Fruit fly (Drosophila melanogaster) whole organism, wandering third instar larva: Measurements from ENCODE around the gene CG14627.

Experiments
- CG32264 ChIP-seq: fragments of 200-800 bp; sonication (Bioruptor generic); optimal IDR thresholded peaks from 2 replicates; lab custom pipeline; 2016; ENCODE audit warnings: missing biosample characterization, missing genetic modification characterization
- CG9705 ChIP-seq: fragments of 200-800 bp; sonication (Bioruptor generic); optimal IDR thresholded peaks from 2 replicates; lab custom pipeline; 2018; ENCODE audit warnings: missing biosample characterization, mild to moderate bottlenecking, missing genetic modification characterization
- CrebA ChIP-seq: fragments of 200-800 bp; sonication (Bioruptor generic); optimal IDR thresholded peaks from 2 replicates; lab custom pipeline; 2016; ENCODE audit warnings: missing biosample characterization, mild to moderate bottlenecking, missing genetic modification characterization, borderline replicate concordance
- Dfd ChIP-seq: fragments of >200 bp; optimal IDR thresholded peaks from 2 replicates; lab custom pipeline; 2017; ENCODE audit warnings: missing biosample characterization, missing genetic modification characterization
- Dif ChIP-seq: fragments of 200-275, 200-300 bp; sonication (Bioruptor generic); optimal IDR thresholded peaks from 2 replicates; lab custom pipeline; 2018; ENCODE audit warnings: missing biosample characterization, missing genetic modification characterization; ENCODE audit not compliant: partially characterized antibody
- GATAd ChIP-seq: sonication (Bioruptor generic); optimal IDR thresholded peaks from 2 replicates; lab custom pipeline; 2016; ENCODE audit warnings: missing biosample characterization, missing genetic modification characterization
- HLH106 ChIP-seq: fragments of 200-800 bp; optimal IDR thresholded peaks from 3 replicates; lab custom pipeline; 2019; ENCODE audit warnings: missing biosample characterization, mild to moderate bottlenecking, missing genetic modification characterization, moderate library complexity
- Hnf4 ChIP-seq: fragments of 200-800 bp; sonication (Bioruptor generic); optimal IDR thresholded peaks from 2 replicates; lab custom pipeline; 2016; ENCODE audit warnings: missing biosample characterization, mild to moderate bottlenecking, missing genetic modification characterization
- Hr78 ChIP-seq: fragments of >200 bp; optimal IDR thresholded peaks from 2 replicates; lab custom pipeline; 2017; ENCODE audit warnings: missing biosample characterization, missing genetic modification characterization
- Hr83 ChIP-seq: fragments of 200-300 bp; sonication (Bioruptor generic); optimal IDR thresholded peaks from 2 replicates; lab custom pipeline; 2016; ENCODE audit warnings: missing biosample characterization, mild to moderate bottlenecking, missing genetic modification characterization, moderate library complexity; ENCODE audit not compliant: poor library complexity, severe bottlenecking
- Mio ChIP-seq: sonication (Bioruptor generic); optimal IDR thresholded peaks from 2 replicates; lab custom pipeline; 2016; ENCODE audit warnings: missing biosample characterization, missing genetic modification characterization
- Myc ChIP-seq: fragments of >200 bp; optimal IDR thresholded peaks from 2 replicates; lab custom pipeline; 2017
- OdsH ChIP-seq: fragments of 200-800 bp; sonication (Bioruptor generic); optimal IDR thresholded peaks from 2 replicates; lab custom pipeline; 2016; ENCODE audit warnings: missing biosample characterization, mild to moderate bottlenecking, missing genetic modification characterization
- Sp1 ChIP-seq: fragments of 200-800 bp; sonication (Bioruptor generic); optimal IDR thresholded peaks from 3 replicates; lab custom pipeline; 2019; ENCODE audit warnings: missing biosample characterization, mild to moderate bottlenecking, missing genetic modification characterization, moderate library complexity
- Vsx2 ChIP-seq: fragments of 200-300, 225-300 bp; sonication (Bioruptor generic); optimal IDR thresholded peaks from 2 replicates; lab custom pipeline; 2018; ENCODE audit warnings: missing biosample characterization, missing genetic modification characterization; ENCODE audit not compliant: partially characterized antibody
- br ChIP-seq: fragments of 200-800 bp; sonication (Bioruptor generic); optimal IDR thresholded peaks from 2 replicates; lab custom pipeline; 2016; ENCODE audit warnings: missing biosample characterization, missing genetic modification characterization
- brk ChIP-seq: fragments of 200-800 bp; sonication (Bioruptor generic); optimal IDR thresholded peaks from 2 replicates; lab custom pipeline; 2016; ENCODE audit warnings: missing biosample characterization, mild to moderate bottlenecking, missing genetic modification characterization
- dl ChIP-seq, 2 experiments: fragments of 175-275, 200-275 bp in 1 of 2; fragments of 200-275 bp in 1 of 2; sonication (Bioruptor generic); optimal IDR thresholded peaks; lab custom pipeline; 2018; ENCODE audit warnings: mild to moderate bottlenecking in 2 of 2, missing biosample characterization in 2 of 2, missing genetic modification characterization in 2 of 2, moderate library complexity in 2 of 2; ENCODE audit not compliant: partially characterized antibody in 2 of 2, insufficient read depth in 1 of 2
- dmrt93B ChIP-seq: fragments of 200-800 bp; sonication (Bioruptor generic); optimal IDR thresholded peaks from 2 replicates; lab custom pipeline; 2018; ENCODE audit warnings: missing biosample characterization, mild to moderate bottlenecking, missing genetic modification characterization
- ey ChIP-seq: fragments of 200-800 bp; sonication (Bioruptor generic); optimal IDR thresholded peaks from 2 replicates; lab custom pipeline; 2016; ENCODE audit warnings: missing biosample characterization, missing genetic modification characterization
- foxo ChIP-seq, 2 experiments: fragments of 200-800 bp; sonication (Bioruptor generic); optimal IDR thresholded peaks; 2 replicates in 1 of 2; 3 replicates in 1 of 2; lab custom pipeline; 2016 to 2017; ENCODE audit warnings: missing biosample characterization in 2 of 2, missing genetic modification characterization in 2 of 2
- h ChIP-seq: fragments of 200-800 bp; sonication (Bioruptor generic); optimal IDR thresholded peaks from 3 replicates; lab custom pipeline; 2016; ENCODE audit warnings: missing biosample characterization, mild to moderate bottlenecking, missing genetic modification characterization
- jim ChIP-seq: fragments of 175-275, 200-325 bp; sonication (Bioruptor generic); optimal IDR thresholded peaks from 2 replicates; lab custom pipeline; 2016; ENCODE audit warnings: missing biosample characterization, mild to moderate bottlenecking, missing genetic modification characterization
- lola ChIP-seq: fragments of >200 bp; optimal IDR thresholded peaks from 2 replicates; lab custom pipeline; 2017; ENCODE audit warnings: missing biosample characterization, missing genetic modification characterization
- pan ChIP-seq: fragments of >200 bp; optimal IDR thresholded peaks from 2 replicates; lab custom pipeline; 2017
- psq ChIP-seq: fragments of 200-800 bp; sonication (Bioruptor generic); optimal IDR thresholded peaks from 3 replicates; lab custom pipeline; 2017; ENCODE audit warnings: missing biosample characterization, mild to moderate bottlenecking, missing genetic modification characterization, moderate library complexity
- rgr ChIP-seq: fragments of 200-800 bp; sonication (Bioruptor generic); optimal IDR thresholded peaks from 3 replicates; lab custom pipeline; 2016; ENCODE audit warnings: missing biosample characterization, mild to moderate bottlenecking, missing genetic modification characterization
- sage ChIP-seq: fragments of 200-800 bp; sonication (Bioruptor generic); optimal IDR thresholded peaks from 2 replicates; lab custom pipeline; 2016; ENCODE audit warnings: missing biosample characterization, mild to moderate bottlenecking, missing genetic modification characterization
- sv ChIP-seq: fragments of 200-800 bp; sonication (Bioruptor generic); optimal IDR thresholded peaks from 3 replicates; lab custom pipeline; 2016; ENCODE audit warnings: missing biosample characterization, missing genetic modification characterization
- tai ChIP-seq: sonication (Bioruptor generic); optimal IDR thresholded peaks from 2 replicates; lab custom pipeline; 2016; ENCODE audit warnings: missing biosample characterization, missing genetic modification characterization
- usp ChIP-seq: fragments of >200 bp; optimal IDR thresholded peaks from 2 replicates; lab custom pipeline; 2017; ENCODE audit warnings: missing biosample characterization, missing genetic modification characterization
- woc ChIP-seq: sonication (Bioruptor generic); optimal IDR thresholded peaks from 2 replicates; lab custom pipeline; 2016; ENCODE audit warnings: missing biosample characterization, mild to moderate bottlenecking, missing genetic modification characterization

The CG14627 gene

DNA sequence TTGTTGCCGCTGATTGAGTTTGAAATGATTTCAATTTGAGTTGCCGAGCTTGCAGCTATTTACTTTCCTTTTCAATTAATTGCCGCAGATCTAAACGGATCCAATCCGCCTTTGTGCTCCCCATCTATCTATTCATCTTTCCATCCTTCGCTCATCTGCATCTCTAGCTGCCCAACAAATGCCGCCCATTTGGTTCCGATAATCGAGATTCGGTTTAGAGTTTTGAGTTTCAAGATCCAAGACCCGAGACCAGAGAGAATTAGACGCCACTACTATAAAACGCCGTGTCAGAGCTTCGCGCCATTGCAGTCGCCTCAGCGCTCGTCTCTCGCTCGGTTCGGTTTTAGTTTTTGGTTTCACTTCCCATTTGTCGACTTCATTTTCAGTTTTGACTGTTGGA is 3.1 kb downstream of the CG14627 start, which contains the start of gene CG14626:
Gene CG14626 (plus strand): TSS at position 301 of the 400 bp plus-strand sequence.
- TF ChIP-seq Myc (lab: Kevin White, UChicago), result no peak
- no peak for TF ChIP-seq OdsH (GFP tag; lab: Kevin White, UChicago)
- no peak for TF ChIP-seq br (GFP tag; lab: Kevin White, UChicago)
- TF ChIP-seq Hr83 (GFP tag; lab: Kevin White, UChicago), result no peak
- no peak for TF ChIP-seq Mio (GFP tag; lab: Kevin White, UChicago)
- no peak for TF ChIP-seq Vsx2 (GFP tag; lab: Kevin White, UChicago)
- no peak for TF ChIP-seq rgr (GFP tag; lab: Kevin White, UChicago)
- no peak for TF ChIP-seq usp (GFP tag; lab: Kevin White, UChicago)
- no peak for TF ChIP-seq Hnf4 (GFP tag; lab: Kevin White, UChicago)
- TF ChIP-seq sv (GFP tag; lab: Kevin White, UChicago), result no peak
- no peak for TF ChIP-seq CG9705
- no peak for TF ChIP-seq foxo (GFP tag; optimal IDR thresholded peaks at IDR 0.05; lab: Kevin White, UChicago)
- no peak for TF ChIP-seq jim (GFP tag; lab: Kevin White, UChicago)
- no peak for TF ChIP-seq CG32264 (GFP tag; lab: Kevin White, UChicago)
- no peak for TF ChIP-seq tai (GFP tag; lab: Kevin White, UChicago)
- TF ChIP-seq sage, result no peak
- no peak for TF ChIP-seq psq (GFP tag; lab: Kevin White, UChicago)
- TF ChIP-seq ey (GFP tag; lab: Kevin White, UChicago), result no peak
- TF ChIP-seq CrebA (GFP tag; lab: Kevin White, UChicago), result no peak

DNA sequence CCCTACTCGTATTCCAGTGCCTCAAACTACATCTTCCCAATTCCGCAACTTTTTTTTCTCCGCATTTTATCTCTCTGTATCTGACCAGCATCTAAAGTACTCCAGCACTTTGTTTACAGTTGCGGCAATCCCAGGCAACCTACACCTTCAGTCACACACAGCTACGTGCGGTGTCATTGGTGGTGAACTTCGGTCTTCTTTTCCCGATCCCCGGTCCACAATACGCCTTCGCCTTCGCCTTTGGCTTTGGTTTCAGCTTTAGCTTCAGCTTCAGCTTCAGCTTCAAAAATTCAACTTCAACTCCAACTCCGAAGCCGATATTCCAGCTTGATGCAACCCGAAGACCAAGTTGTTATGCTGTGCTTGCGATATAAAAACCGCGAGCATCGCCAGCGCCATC is 9.6 kb downstream of the CG14627 start, which contains the start of gene CG11380:
Gene CG11380 (plus strand): TSS at position 301 of the 400 bp plus-strand sequence.
- TF ChIP-seq GATAd (GFP tag; lab: Kevin White, UChicago), result no peak

DNA sequence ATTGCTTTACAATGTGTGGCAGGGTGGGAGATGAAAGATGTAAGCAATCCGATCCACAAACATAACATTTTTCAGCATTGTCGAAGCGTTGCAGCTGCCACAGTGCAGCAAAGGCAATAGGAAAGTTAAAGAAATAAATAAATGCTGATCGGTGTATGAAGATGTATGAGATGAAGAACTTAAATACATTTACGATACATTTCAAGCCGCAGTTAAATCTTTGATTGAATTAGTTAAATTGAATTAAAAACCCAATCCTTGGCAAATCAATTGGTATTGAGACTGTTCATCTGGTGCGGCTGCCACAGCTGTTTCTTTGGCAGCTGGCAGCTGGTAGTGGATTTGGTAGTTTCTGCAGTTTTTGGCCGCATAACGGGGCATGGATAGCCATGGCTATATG is 16.4 kb downstream of the CG14627 start:
- TF ChIP-seq pan (lab: Kevin White, UChicago), result no peak
- no peak for TF ChIP-seq OdsH (GFP tag; lab: Kevin White, UChicago)
- no peak for TF ChIP-seq br (GFP tag; lab: Kevin White, UChicago)
- TF ChIP-seq Sp1 (GFP tag; lab: Kevin White, UChicago), result no peak

DNA sequence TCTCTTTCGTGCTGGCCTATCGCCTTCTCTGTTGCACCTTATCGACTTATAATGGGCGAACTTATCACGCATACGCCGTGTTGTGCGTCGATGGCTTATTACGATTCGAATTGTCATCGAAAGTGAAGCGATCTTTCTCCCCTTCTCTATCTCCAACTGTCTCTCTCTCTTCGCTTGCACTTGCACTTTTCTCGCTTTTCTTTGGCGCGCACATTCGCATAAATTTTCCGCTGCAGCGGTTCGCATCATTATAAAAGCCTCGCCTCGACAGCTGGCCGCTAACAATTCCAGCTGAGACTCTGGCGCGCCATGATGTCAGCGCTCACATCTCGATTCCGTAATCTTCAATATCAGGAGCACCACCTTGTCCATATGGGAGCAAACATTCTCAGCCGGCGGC is 17.8 kb downstream of the CG14627 start, which contains the start of gene CG14625:
Gene CG14625 (plus strand): TSS at position 301 of the 400 bp plus-strand sequence.
- TF ChIP-seq woc (GFP tag; lab: Kevin White, UChicago) (no peak), Hr78 (GFP tag; lab: Kevin White, UChicago) (no peak), Myc (lab: Kevin White, UChicago) (no peak), jim (GFP tag; lab: Kevin White, UChicago) (no peak), brk (GFP tag; lab: Kevin White, UChicago) (no peak), foxo (GFP tag; optimal IDR thresholded peaks at IDR 0.05; lab: Kevin White, UChicago) (no peak), Dfd (GFP tag; lab: Kevin White, UChicago) (no peak), Sp1 (GFP tag; lab: Kevin White, UChicago) (no peak)

DNA sequence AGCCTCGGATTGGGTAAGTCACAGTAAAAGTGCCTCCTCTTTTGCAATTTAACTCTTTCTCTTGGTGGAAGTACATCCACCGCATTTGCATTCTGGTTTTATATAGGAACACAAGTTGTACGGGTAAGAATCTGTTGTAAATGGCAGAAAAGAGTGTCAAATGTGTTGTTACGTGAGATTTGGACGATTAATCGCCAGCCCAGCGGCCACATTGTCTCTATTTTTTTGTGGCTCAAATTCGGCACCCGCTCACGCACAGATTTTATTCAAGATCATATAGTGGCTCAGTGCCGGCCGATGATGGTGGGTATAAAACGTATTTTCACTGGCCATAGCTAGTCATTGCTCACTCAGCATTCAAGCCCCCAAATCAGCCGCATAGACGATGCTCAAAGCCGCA is 22.1 kb downstream of the CG14627 start, which contains the start of gene CG11381:
Gene CG11381 (plus strand): TSS at position 301 of the 400 bp plus-strand sequence.
- no peak for TF ChIP-seq dl (GFP tag; optimal IDR thresholded peaks at IDR 0.05; lab: Kevin White, UChicago; ENCODE audit: insufficient read depth in 1 of 2, partially characterized antibody in 2 of 2)
- TF ChIP-seq CG9705, result no peak
- no peak for TF ChIP-seq Dif (GFP tag; lab: Kevin White, UChicago)
- no peak for TF ChIP-seq brk (GFP tag; lab: Kevin White, UChicago)
- no peak for TF ChIP-seq foxo (GFP tag; optimal IDR thresholded peaks at IDR 0.05; lab: Kevin White, UChicago)
- no peak for TF ChIP-seq OdsH (GFP tag; lab: Kevin White, UChicago)
- TF ChIP-seq GATAd (GFP tag; lab: Kevin White, UChicago), result no peak
- TF ChIP-seq sv (GFP tag; lab: Kevin White, UChicago), result no peak
- TF ChIP-seq dmrt93B (GFP tag; lab: Kevin White, UChicago), result no peak
- TF ChIP-seq sage, result no peak
- TF ChIP-seq lola (GFP tag; lab: Kevin White, UChicago), result no peak
- no peak for TF ChIP-seq Sp1 (GFP tag; lab: Kevin White, UChicago)
- no peak for TF ChIP-seq h (GFP tag; lab: Kevin White, UChicago)
- TF ChIP-seq woc (GFP tag; lab: Kevin White, UChicago), result no peak
- TF ChIP-seq HLH106, result no peak
